Worm (Caenorhabditis elegans) whole organism, L4 larva: Measurements from ENCODE around the gene nhr-35.

ENCODE experiments used
- F44E2.7 ChIP-seq: fragments of 200-800 bp; sonication (Bioruptor generic); IDR thresholded peaks from 2 replicates; pipeline ENCODE4 v2.1.2; 2022; ENCODE audit warnings: missing genetic modification characterization, missing compliant biosample characterization
- F49E8.2 ChIP-seq: sonication (generic microtip); optimal IDR thresholded peaks from 2 replicates; lab custom pipeline; 2016; ENCODE audit warnings: missing compliant biosample characterization, mild to moderate bottlenecking, missing genetic modification characterization, borderline replicate concordance
- Y48G9A.11 ChIP-seq: fragments of 200-800 bp; sonication (Bioruptor generic); IDR thresholded peaks from 2 replicates; pipeline ENCODE4 v1.3.6; 2022; ENCODE audit warnings: missing genetic modification reagents, missing genetic modification characterization, missing compliant biosample characterization
- Y5F2A.4 ChIP-seq: fragments of 200-800 bp; sonication (Bioruptor generic); optimal IDR thresholded peaks from 2 replicates; lab custom pipeline; 2018; ENCODE audit warnings: mild to moderate bottlenecking, missing genetic modification characterization, missing compliant biosample characterization
- Y75B8A.6 ChIP-seq: fragments of 200-800 bp; sonication (Bioruptor generic); IDR thresholded peaks from 2 replicates; pipeline ENCODE4 v1.3.6; 2022; ENCODE audit warnings: missing genetic modification reagents, missing genetic modification characterization, missing compliant biosample characterization
- ZK546.5 ChIP-seq, 2 experiments: sonication (generic microtip); optimal IDR thresholded peaks; 2 replicates each; lab custom pipeline; 2017; ENCODE audit warnings: missing biosample characterization in 2 of 2, missing genetic modification characterization in 2 of 2
- aha-1 ChIP-seq: fragments of 150-350 bp; peaks from one replicate; lab custom pipeline; 2014; ENCODE audit warnings: missing biosample characterization, missing genetic modification characterization
- ces-1 ChIP-seq: fragments of 150-350 bp; sonication (generic microtip); optimal IDR thresholded peaks from 4 replicates; lab custom pipeline; 2014; ENCODE audit warnings: missing biosample characterization, missing genetic modification reagents, missing genetic modification characterization
- cey-2 ChIP-seq: sonication (generic microtip); optimal IDR thresholded peaks from 3 replicates; lab custom pipeline; 2017; ENCODE audit warnings: missing genetic modification characterization, mild to moderate bottlenecking, missing compliant biosample characterization, antibody characterized with exemption, borderline replicate concordance; ENCODE audit not compliant: insufficient read depth
- dpl-1 ChIP-seq: fragments of 150-350 bp; optimal IDR thresholded peaks from 2 replicates; lab custom pipeline; 2014; ENCODE audit warnings: missing biosample characterization, missing genetic modification reagents, missing genetic modification characterization
- dve-1 ChIP-seq: sonication (generic microtip); optimal IDR thresholded peaks from 2 replicates; lab custom pipeline; 2017; ENCODE audit warnings: antibody characterized with exemption, mild to moderate bottlenecking, missing genetic modification characterization, missing compliant biosample characterization; ENCODE audit not compliant: insufficient read depth
- fkh-10 ChIP-seq: fragments of 150-350 bp; optimal IDR thresholded peaks from 2 replicates; lab custom pipeline; 2014; ENCODE audit warnings: missing biosample characterization, missing genetic modification reagents, missing genetic modification characterization
- hlh-11 ChIP-seq: fragments of 200-800 bp; sonication (Bioruptor generic); optimal IDR thresholded peaks from 2 replicates; lab custom pipeline; 2018; ENCODE audit warnings: mild to moderate bottlenecking, missing genetic modification characterization, missing compliant biosample characterization
- hlh-30 ChIP-seq: sonication (generic microtip); optimal IDR thresholded peaks from 2 replicates; lab custom pipeline; 2017; ENCODE audit warnings: antibody characterized with exemption, mild to moderate bottlenecking, missing genetic modification characterization, missing compliant biosample characterization; ENCODE audit not compliant: insufficient read depth
- hmg-1.1 ChIP-seq: fragments of 200-800 bp; sonication (Bioruptor generic); IDR thresholded peaks from 2 replicates; pipeline ENCODE4 v1.3.6; 2022; ENCODE audit warnings: missing genetic modification reagents, missing genetic modification characterization, missing compliant biosample characterization
- lin-1 ChIP-seq: fragments of 200-800 bp; sonication (Bioruptor generic); IDR thresholded peaks from 2 replicates; pipeline ENCODE4 v1.3.6; 2022; ENCODE audit warnings: missing genetic modification reagents, missing genetic modification characterization, missing compliant biosample characterization
- lin-13 ChIP-seq: fragments of 150-350 bp; optimal IDR thresholded peaks from 2 replicates; lab custom pipeline; 2014; ENCODE audit warnings: missing biosample characterization, missing genetic modification reagents, missing genetic modification characterization
- lin-29 ChIP-seq: fragments of 200-800 bp; sonication (Bioruptor generic); IDR thresholded peaks from 2 replicates; pipeline ENCODE4 v1.3.6; 2022; ENCODE audit warnings: missing genetic modification reagents, missing genetic modification characterization, missing compliant biosample characterization
- lin-38 ChIP-seq: fragments of 200-800 bp; sonication (Bioruptor generic); IDR thresholded peaks from 2 replicates; pipeline ENCODE4 v1.3.6; 2022; ENCODE audit warnings: missing genetic modification reagents, missing genetic modification characterization, missing compliant biosample characterization
- lir-3 ChIP-seq: sonication (generic microtip); optimal IDR thresholded peaks from 2 replicates; lab custom pipeline; 2016; ENCODE audit warnings: mild to moderate bottlenecking, missing genetic modification characterization, missing compliant biosample characterization
- lsy-2 ChIP-seq, 2 experiments: fragments of 150-350 bp in 1 of 2; sonication (generic microtip) in 1 of 2; optimal IDR thresholded peaks; 2 replicates each; lab custom pipeline; 2014 to 2017; ENCODE audit warnings: missing biosample characterization in 2 of 2, missing genetic modification characterization in 2 of 2
- madf-5 ChIP-seq, 2 experiments: fragments of 200-800 bp; sonication (Bioruptor generic); IDR thresholded peaks; 2 replicates each; pipeline ENCODE4 v1.3.6; 2022; ENCODE audit warnings: missing compliant biosample characterization in 2 of 2, missing genetic modification characterization in 2 of 2
- mdl-1 ChIP-seq, 2 experiments: fragments of 150-350 bp in 1 of 2; sonication (generic microtip) in 1 of 2; optimal IDR thresholded peaks; 2 replicates each; lab custom pipeline; 2014 to 2017; ENCODE audit warnings: missing biosample characterization in 2 of 2, missing genetic modification characterization in 2 of 2
- mxl-2 ChIP-seq: fragments of 200-800 bp; sonication (Bioruptor generic); conservative IDR thresholded peaks from 2 replicates; pipeline ENCODE4 v1.3.6; 2022; ENCODE audit warnings: missing genetic modification reagents, missing genetic modification characterization, missing compliant biosample characterization
- mxl-3 ChIP-seq: fragments of 200-800 bp; sonication (Bioruptor generic); optimal IDR thresholded peaks from 2 replicates; lab custom pipeline; 2018; ENCODE audit warnings: mild to moderate bottlenecking, missing genetic modification characterization, missing compliant biosample characterization
- nhr-10 ChIP-seq: fragments of 150-350 bp; optimal IDR thresholded peaks from 2 replicates; lab custom pipeline; 2014; ENCODE audit warnings: missing biosample characterization, missing genetic modification characterization
- nhr-25 ChIP-seq: sonication (generic microtip); optimal IDR thresholded peaks from 2 replicates; lab custom pipeline; 2017; ENCODE audit warnings: missing genetic modification characterization, mild to moderate bottlenecking, missing compliant biosample characterization, antibody characterized with exemption, moderate library complexity, borderline replicate concordance; ENCODE audit not compliant: insufficient read depth
- nhr-28 ChIP-seq: fragments of 150-350 bp; optimal IDR thresholded peaks from 2 replicates; lab custom pipeline; 2014; ENCODE audit warnings: missing biosample characterization, missing genetic modification characterization
- nhr-41 ChIP-seq: fragments of 200-800 bp; sonication (Bioruptor generic); IDR thresholded peaks from 2 replicates; pipeline ENCODE4 v1.3.6; 2022; ENCODE audit warnings: missing genetic modification reagents, missing genetic modification characterization, missing compliant biosample characterization
- nhr-6 ChIP-seq: fragments of 150-350 bp; optimal IDR thresholded peaks from 2 replicates; lab custom pipeline; 2014; ENCODE audit warnings: missing biosample characterization, missing genetic modification characterization
- php-3 ChIP-seq: fragments of 200-800 bp; sonication (Bioruptor generic); IDR thresholded peaks from 2 replicates; pipeline ENCODE4 v1.3.6; 2022; ENCODE audit warnings: missing genetic modification reagents, missing genetic modification characterization, missing compliant biosample characterization
- rbr-2 ChIP-seq: sonication (generic microtip); optimal IDR thresholded peaks from 2 replicates; lab custom pipeline; 2016; ENCODE audit warnings: missing genotype, missing genetic modification characterization, missing compliant biosample characterization
- snpc-1.2 ChIP-seq: fragments of 200-800 bp; sonication (Bioruptor generic); IDR thresholded peaks from 2 replicates; pipeline ENCODE4 v1.3.6; 2022; ENCODE audit warnings: missing genetic modification reagents, missing genetic modification characterization, missing compliant biosample characterization
- spr-1 ChIP-seq: sonication (generic microtip); optimal IDR thresholded peaks from 2 replicates; lab custom pipeline; 2016; ENCODE audit warnings: mild to moderate bottlenecking, missing genetic modification characterization, missing compliant biosample characterization
- spr-3 ChIP-seq: fragments of 200-800 bp; sonication (Bioruptor generic); optimal IDR thresholded peaks from 2 replicates; lab custom pipeline; 2018; ENCODE audit warnings: mild to moderate bottlenecking, missing genetic modification characterization, missing compliant biosample characterization
- unc-130 ChIP-seq: sonication (generic microtip); optimal IDR thresholded peaks from 2 replicates; lab custom pipeline; 2016; ENCODE audit warnings: missing genetic modification reagents, missing genetic modification characterization, missing compliant biosample characterization
- unc-62 ChIP-seq, 3 experiments: fragments of 150-350 bp in 1 of 3; sonication (generic microtip); optimal IDR thresholded peaks in 2 of 3; peaks in 1 of 3; 1 replicate in 1 of 3; 2 replicates in 2 of 3; lab custom pipeline; 2014 to 2017; ENCODE audit warnings: missing biosample characterization in 3 of 3, missing genetic modification characterization in 3 of 3, missing genetic modification reagents in 3 of 3, missing genotype in 1 of 3
- vab-7 ChIP-seq: fragments of 200-800 bp; sonication (Bioruptor generic); IDR thresholded peaks from 2 replicates; pipeline ENCODE4 v1.3.6; 2022; ENCODE audit warnings: missing genetic modification reagents, missing genetic modification characterization, missing compliant biosample characterization
- zag-1 ChIP-seq: fragments of 150-350 bp; optimal IDR thresholded peaks from 2 replicates; lab custom pipeline; 2014; ENCODE audit warnings: missing biosample characterization, missing genetic modification characterization
- zfp-3 ChIP-seq: fragments of 200-800 bp; sonication (Bioruptor generic); conservative IDR thresholded peaks from 2 replicates; pipeline ENCODE4 v1.3.6; 2022; ENCODE audit warnings: missing genetic modification reagents, missing genetic modification characterization, missing compliant biosample characterization
- zip-2 ChIP-seq: fragments of 150-350 bp; optimal IDR thresholded peaks from 2 replicates; lab custom pipeline; 2014; ENCODE audit warnings: missing biosample characterization, missing genetic modification characterization

nhr-35 gene

ce11 chrX:4519968-4520367, 12.5 kb upstream of the nhr-35 start:
- TF ChIP-seq nhr-41 (no peak), unc-130 (GFP tag; lab: Kevin White, UChicago) (no peak), fkh-10 (GFP tag; lab: Kevin White, UChicago) (no peak), nhr-28 (tag; lab: Kevin White, UChicago) (peak; percentile 59), hlh-11 (peak; percentile 49), zag-1 (tag; lab: Kevin White, UChicago) (no peak), spr-3 (peak; percentile 29), unc-62 (GFP tag; optimal IDR thresholded peaks at IDR 0.05 in 1 of 2; lab: Kevin White, UChicago) (peak in 1 of 2 experiments; percentile 16), unc-62 (tag; optimal IDR thresholded peaks at IDR 0.05; lab: Kevin White, UChicago) (no peak), hlh-30 (tag; lab: Kevin White, UChicago) (no peak), snpc-1.2 (GFP tag; lab: Robert Waterston, UW) (no peak), F44E2.7 (GFP tag; lab: Robert Waterston, UW) (no peak), lin-29 (GFP tag; lab: Robert Waterston, UW) (no peak), Y5F2A.4 (GFP tag; lab: Kevin White, UChicago) (no peak), madf-5 (GFP tag; IDR thresholded peaks at IDR 0.05; lab: Robert Waterston, UW) (no peak), zip-2 (no peak), zfp-3 (GFP tag; lab: Robert Waterston, UW) (no peak), mxl-3 (GFP tag; lab: Kevin White, UChicago) (peak; percentile 82), mdl-1 (tag; optimal IDR thresholded peaks at IDR 0.05; lab: Kevin White, UChicago) (peak in 1 of 2 experiments; percentile 52), aha-1 (tag; lab: Kevin White, UChicago) (peak; percentile 83), lir-3 (no peak), lin-38 (GFP tag; lab: Robert Waterston, UW) (no peak), cey-2 (tag; lab: Kevin White, UChicago) (no peak), lin-1 (no peak), nhr-6 (no peak), spr-1 (tag; lab: Kevin White, UChicago) (no peak), nhr-10 (tag; lab: Kevin White, UChicago) (peak; percentile 10), F49E8.2 (tag; lab: Kevin White, UChicago) (no peak)

- TF ChIP-seq lin-13 (no peak), ces-1 (GFP tag; lab: Kevin White, UChicago) (no peak), hlh-30 (tag; lab: Kevin White, UChicago) (peak; percentile 18), unc-62 (GFP tag; optimal IDR thresholded peaks at IDR 0.05 in 1 of 2; lab: Kevin White, UChicago) (peak in 1 of 2 experiments; percentile 85), unc-62 (tag; optimal IDR thresholded peaks at IDR 0.05; lab: Kevin White, UChicago) (no peak), mxl-2 (GFP tag; lab: Robert Waterston, UW) (no peak), lin-38 (GFP tag; lab: Robert Waterston, UW) (no peak), mdl-1 (tag; optimal IDR thresholded peaks at IDR 0.05; lab: Kevin White, UChicago) (peak in 1 of 2 experiments; percentile 27), vab-7 (GFP tag; lab: Robert Waterston, UW) (no peak), dpl-1 (GFP tag; lab: Kevin White, UChicago) (no peak)
Measured at ce11 chrX:4521166-4521565, 11.3 kb upstream of the nhr-35 start.

- TF ChIP-seq Y75B8A.6 (GFP tag; lab: Robert Waterston, UW), result no peak
- TF ChIP-seq aha-1 (tag; lab: Kevin White, UChicago), result peak; percentile 68
- peak in 1 of 2 experiments; percentile 72 for TF ChIP-seq unc-62 (GFP tag; optimal IDR thresholded peaks at IDR 0.05 in 1 of 2; lab: Kevin White, UChicago)
- no peak for TF ChIP-seq unc-62 (tag; optimal IDR thresholded peaks at IDR 0.05; lab: Kevin White, UChicago)
- TF ChIP-seq mdl-1 (tag; optimal IDR thresholded peaks at IDR 0.05; lab: Kevin White, UChicago), result no peak
- no peak for TF ChIP-seq php-3 (GFP tag; lab: Robert Waterston, UW)
- TF ChIP-seq F49E8.2 (tag; lab: Kevin White, UChicago), result no peak
- TF ChIP-seq madf-5 (GFP tag; IDR thresholded peaks at IDR 0.05; lab: Robert Waterston, UW), result no peak
- peak; percentile 10 for TF ChIP-seq rbr-2 (tag; lab: Kevin White, UChicago)
- peak; percentile 34 for TF ChIP-seq hmg-1.1 (GFP tag; lab: Robert Waterston, UW)
- TF ChIP-seq Y48G9A.11 (GFP tag; lab: Robert Waterston, UW), result no peak
- TF ChIP-seq spr-3, result peak; percentile 48
- peak; percentile 28 for TF ChIP-seq dve-1 (tag; lab: Kevin White, UChicago)
- peak; percentile 16 for TF ChIP-seq hlh-30 (tag; lab: Kevin White, UChicago)
- TF ChIP-seq lin-1, result no peak
- peak; percentile 71 for TF ChIP-seq nhr-25 (tag; lab: Kevin White, UChicago)
- no peak for TF ChIP-seq ZK546.5 (tag; optimal IDR thresholded peaks at IDR 0.05; lab: Kevin White, UChicago)
- TF ChIP-seq lsy-2 (tag; optimal IDR thresholded peaks at IDR 0.05; lab: Kevin White, UChicago), result peak in 1 of 2 experiments; percentile 25
Measured at ce11 chrX:4521837-4522816, 10.4 kb upstream of the nhr-35 start, which contains the start of gene C07A12.7. C07A12.7 (minus strand) TSS chrX:4522144.
